Fruit fly (Drosophila melanogaster) whole organism, adult: ENCODE data around the gene CG6356.

Experiments used
- CG11617 ChIP-seq: fragments of 200-800 bp; sonication (Bioruptor generic); optimal IDR thresholded peaks from 2 replicates; lab custom pipeline; 2017; ENCODE audit warnings: mild to moderate bottlenecking, missing biosample characterization, missing genetic modification reagents, missing genetic modification characterization
- CG12768 ChIP-seq: fragments of 200-800 bp; sonication (Bioruptor generic); optimal IDR thresholded peaks from 2 replicates; lab custom pipeline; 2017; ENCODE audit warnings: missing biosample characterization, missing genetic modification characterization, mild to moderate bottlenecking, moderate library complexity, missing genetic modification reagents
- CG14711 ChIP-seq: fragments of 200-800 bp; sonication (Bioruptor generic); optimal IDR thresholded peaks from 2 replicates; lab custom pipeline; 2018; ENCODE audit warnings: missing biosample characterization, mild to moderate bottlenecking, missing genetic modification characterization, moderate library complexity
- CG1620 ChIP-seq: fragments of 200-800 bp; sonication (Bioruptor generic); optimal IDR thresholded peaks from 2 replicates; lab custom pipeline; 2016; ENCODE audit warnings: missing biosample characterization, missing genetic modification characterization
- CG33017 ChIP-seq: fragments of 200-800 bp; sonication (Bioruptor generic); optimal IDR thresholded peaks from 2 replicates; lab custom pipeline; 2018; ENCODE audit warnings: missing biosample characterization, mild to moderate bottlenecking, missing genetic modification characterization, moderate library complexity
- CG5204 ChIP-seq: fragments of 200-800 bp; sonication (Bioruptor generic); optimal IDR thresholded peaks from 2 replicates; lab custom pipeline; 2016; ENCODE audit warnings: missing biosample characterization, missing genetic modification characterization
- CG7045 ChIP-seq: fragments of 200-800 bp; sonication (Bioruptor generic); optimal IDR thresholded peaks from 2 replicates; lab custom pipeline; 2017; ENCODE audit warnings: missing biosample characterization, mild to moderate bottlenecking, missing genetic modification characterization
- CG7101 ChIP-seq: fragments of 200-800 bp; sonication (Bioruptor generic); optimal IDR thresholded peaks from 2 replicates; lab custom pipeline; 2018; ENCODE audit warnings: missing biosample characterization, mild to moderate bottlenecking, missing genetic modification characterization, moderate library complexity
- Clk ChIP-seq: fragments of 200-800 bp; sonication (Bioruptor generic); optimal IDR thresholded peaks from 2 replicates; lab custom pipeline; 2017; ENCODE audit warnings: missing biosample characterization, missing genetic modification characterization
- Crg-1 ChIP-seq: fragments of 200-800 bp; sonication (Bioruptor generic); optimal IDR thresholded peaks from 2 replicates; lab custom pipeline; 2016; ENCODE audit warnings: missing biosample characterization, missing genetic modification characterization
- Hr96 ChIP-seq: fragments of 200-800 bp; sonication (Bioruptor generic); optimal IDR thresholded peaks from 2 replicates; lab custom pipeline; 2016; ENCODE audit warnings: missing biosample characterization, missing genetic modification characterization
- Mnt ChIP-seq: fragments of 200-800 bp; sonication (Bioruptor generic); optimal IDR thresholded peaks from 2 replicates; lab custom pipeline; 2016; ENCODE audit warnings: missing biosample characterization, mild to moderate bottlenecking, missing genetic modification characterization
- bab1 ChIP-seq: fragments of 200-800 bp; sonication (Bioruptor generic); optimal IDR thresholded peaks from 3 replicates; lab custom pipeline; 2019; ENCODE audit warnings: missing biosample characterization, mild to moderate bottlenecking, missing genetic modification characterization, moderate library complexity
- cic ChIP-seq: fragments of 200-800 bp; sonication (Bioruptor generic); optimal IDR thresholded peaks from 2 replicates; lab custom pipeline; 2017; ENCODE audit warnings: missing biosample characterization, mild to moderate bottlenecking, missing genetic modification characterization, moderate library complexity
- cnc ChIP-seq, 2 experiments: fragments of >200 bp; optimal IDR thresholded peaks; 2 replicates each; lab custom pipeline; 2017
- kay ChIP-seq: fragments of 200-800 bp; sonication (Bioruptor generic); peaks from one replicate; lab custom pipeline; 2016; ENCODE audit warnings: missing biosample characterization, missing genetic modification characterization, borderline replicate concordance
- ovo ChIP-seq: fragments of 200-800 bp; sonication (Bioruptor generic); optimal IDR thresholded peaks from 2 replicates; lab custom pipeline; 2016; ENCODE audit warnings: missing biosample characterization, missing genetic modification characterization
- pad ChIP-seq: fragments of 200-800 bp; sonication (Bioruptor generic); optimal IDR thresholded peaks from 3 replicates; lab custom pipeline; 2017; ENCODE audit warnings: missing biosample characterization, missing genetic modification characterization, mild to moderate bottlenecking, moderate library complexity, missing genetic modification reagents
- tj ChIP-seq: fragments of 200-800 bp; sonication (Bioruptor generic); optimal IDR thresholded peaks from 3 replicates; lab custom pipeline; 2017; ENCODE audit warnings: missing biosample characterization, mild to moderate bottlenecking, missing genetic modification characterization, moderate library complexity
- toe ChIP-seq: fragments of 200-800 bp; sonication (Bioruptor generic); optimal IDR thresholded peaks from 2 replicates; lab custom pipeline; 2016; ENCODE audit warnings: missing biosample characterization, missing genetic modification characterization

Gene CG6356

dm6 chr3R:24289768-24290349, 6.1 kb downstream of the CG6356 start, which contains the start of the genes CG34290 and Uck:
Gene CG34290 (minus strand): TSS chr3R:24289818.
Gene Uck (plus strand): TSS chr3R:24290172.
- TF ChIP-seq cic (GFP tag; lab: Kevin White, UChicago) (peak; percentile 37), CG14711 (tag; lab: Kevin White, UChicago) (peak; percentile 70), cnc (optimal IDR thresholded peaks at IDR 0.05; lab: Kevin White, UChicago) (no peak), CG7101 (tag; lab: Kevin White, UChicago) (peak; percentile 69), CG7045 (peak; percentile 69), Mnt (peak; percentile 47), toe (GFP tag; lab: Kevin White, UChicago) (no peak), CG1620 (GFP tag; lab: Kevin White, UChicago) (peak; percentile 50), CG11617 (peak; percentile 70), kay (GFP tag; lab: Kevin White, UChicago) (no peak), bab1 (GFP tag; lab: Kevin White, UChicago) (peak; percentile 87), tj (GFP tag; lab: Kevin White, UChicago) (peak; percentile 10), pad (GFP tag; lab: Kevin White, UChicago) (peak; percentile 61), CG33017 (tag; lab: Kevin White, UChicago) (peak; percentile 43), ovo (GFP tag; lab: Kevin White, UChicago) (peak; percentile 57), CG5204 (GFP tag; lab: Kevin White, UChicago) (no peak), CG12768 (peak; percentile 76), Crg-1 (GFP tag; lab: Kevin White, UChicago) (peak; percentile 72), Hr96 (GFP tag; lab: Kevin White, UChicago) (peak; percentile 52), Clk (GFP tag; lab: Kevin White, UChicago) (peak; percentile 12)

DNA sequence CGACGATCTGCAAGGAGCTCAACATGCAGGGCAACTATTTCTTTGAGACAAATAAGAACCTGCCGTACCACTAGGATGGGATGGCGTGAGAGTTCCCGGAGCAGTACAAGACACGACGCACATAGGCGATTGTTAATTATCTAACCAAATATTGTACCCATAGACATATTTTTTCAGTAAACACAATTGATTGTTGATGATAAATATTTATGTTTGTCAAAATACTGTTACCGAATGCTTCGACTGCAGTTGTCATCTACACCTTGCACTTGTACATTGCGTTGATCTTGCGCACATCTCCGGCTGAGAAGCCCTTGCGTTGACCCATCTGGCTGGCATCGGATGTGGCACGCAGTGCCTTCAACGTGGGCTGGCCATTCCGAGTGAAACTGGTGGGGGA, 9.4 kb downstream of the CG6356 start:
- TF ChIP-seq ovo (GFP tag; lab: Kevin White, UChicago): no peak

DNA sequence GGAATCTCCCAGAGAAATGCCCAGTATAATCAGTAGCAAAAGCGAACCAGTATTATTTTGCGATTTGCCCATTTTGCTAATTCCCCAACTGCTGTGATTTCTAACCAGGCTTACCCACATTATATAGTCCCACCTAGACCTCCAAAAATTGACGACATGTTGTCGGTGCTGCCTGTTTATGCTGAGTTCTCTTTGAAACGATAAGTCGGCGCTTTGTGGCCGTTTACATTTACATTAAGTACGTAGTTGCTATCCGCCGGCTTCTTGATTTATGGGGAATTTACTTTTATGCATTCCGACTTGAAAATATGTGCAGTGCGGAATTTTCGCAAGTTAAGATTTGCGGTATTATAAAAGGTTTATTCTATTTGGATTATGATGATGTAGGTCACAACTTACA, 10.5 kb downstream of the CG6356 start, which contains the start of gene CG5715:
CG5715 (minus strand) TSS at position 101 of the 400 bp plus-strand sequence.
- TF ChIP-seq toe (GFP tag; lab: Kevin White, UChicago): no peak
- TF ChIP-seq bab1 (GFP tag; lab: Kevin White, UChicago): no peak
- TF ChIP-seq CG1620 (GFP tag; lab: Kevin White, UChicago): no peak
- TF ChIP-seq Mnt: no peak
- no peak for TF ChIP-seq CG11617
- no peak for TF ChIP-seq CG7101 (tag; lab: Kevin White, UChicago)
- no peak for TF ChIP-seq CG5204 (GFP tag; lab: Kevin White, UChicago)
- TF ChIP-seq CG12768: no peak
- TF ChIP-seq CG7045: no peak
- no peak for TF ChIP-seq ovo (GFP tag; lab: Kevin White, UChicago)
- no peak for TF ChIP-seq Hr96 (GFP tag; lab: Kevin White, UChicago)
- TF ChIP-seq kay (GFP tag; lab: Kevin White, UChicago): no peak
- TF ChIP-seq cic (GFP tag; lab: Kevin White, UChicago): no peak
- no peak for TF ChIP-seq Crg-1 (GFP tag; lab: Kevin White, UChicago)
- TF ChIP-seq CG14711 (tag; lab: Kevin White, UChicago): no peak

dm6 chr3R:24294784-24295555, 11.2 kb downstream of the CG6356 start, which contains the start of gene crb:
Gene crb (plus strand): TSS chr3R:24295078.
- TF ChIP-seq CG7045 (no peak), CG5204 (GFP tag; lab: Kevin White, UChicago) (no peak), CG12768 (no peak), Crg-1 (GFP tag; lab: Kevin White, UChicago) (peak; percentile 55), CG1620 (GFP tag; lab: Kevin White, UChicago) (peak; percentile 71), toe (GFP tag; lab: Kevin White, UChicago) (peak; percentile 41), kay (GFP tag; lab: Kevin White, UChicago) (no peak), tj (GFP tag; lab: Kevin White, UChicago) (no peak), cic (GFP tag; lab: Kevin White, UChicago) (peak; percentile 62), cnc (optimal IDR thresholded peaks at IDR 0.05; lab: Kevin White, UChicago) (no peak), ovo (GFP tag; lab: Kevin White, UChicago) (peak; percentile 63), CG33017 (tag; lab: Kevin White, UChicago) (peak; percentile 24), CG7101 (tag; lab: Kevin White, UChicago) (peak; percentile 57), Clk (GFP tag; lab: Kevin White, UChicago) (no peak), Mnt (peak; percentile 66), Hr96 (GFP tag; lab: Kevin White, UChicago) (peak; percentile 56), CG11617 (peak; percentile 16), bab1 (GFP tag; lab: Kevin White, UChicago) (peak; percentile 75), CG14711 (tag; lab: Kevin White, UChicago) (peak; percentile 4), pad (GFP tag; lab: Kevin White, UChicago) (peak; percentile 34)

dm6 chr3R:24295556-24296465, 12.1 kb downstream of the CG6356 start:
- peak; percentile 24 for TF ChIP-seq ovo (GFP tag; lab: Kevin White, UChicago)
- TF ChIP-seq CG12768: peak; percentile 50
- peak; percentile 80 for TF ChIP-seq Crg-1 (GFP tag; lab: Kevin White, UChicago)
- TF ChIP-seq toe (GFP tag; lab: Kevin White, UChicago): peak; percentile 12
- no peak for TF ChIP-seq cnc (optimal IDR thresholded peaks at IDR 0.05; lab: Kevin White, UChicago)
- TF ChIP-seq kay (GFP tag; lab: Kevin White, UChicago): peak; percentile 90
- peak; percentile 93 for TF ChIP-seq tj (GFP tag; lab: Kevin White, UChicago)
- peak; percentile 87 for TF ChIP-seq CG1620 (GFP tag; lab: Kevin White, UChicago)
- peak; percentile 9 for TF ChIP-seq pad (GFP tag; lab: Kevin White, UChicago)
- peak; percentile 43 for TF ChIP-seq CG7045
- no peak for TF ChIP-seq Clk (GFP tag; lab: Kevin White, UChicago)
- peak; percentile 85 for TF ChIP-seq CG33017 (tag; lab: Kevin White, UChicago)
- TF ChIP-seq CG7101 (tag; lab: Kevin White, UChicago): peak; percentile 92
- peak; percentile 85 for TF ChIP-seq CG14711 (tag; lab: Kevin White, UChicago)
- TF ChIP-seq CG5204 (GFP tag; lab: Kevin White, UChicago): peak; percentile 5
- TF ChIP-seq Mnt: peak; percentile 50
- TF ChIP-seq CG11617: peak; percentile 57
- peak; percentile 66 for TF ChIP-seq Hr96 (GFP tag; lab: Kevin White, UChicago)
- peak; percentile 95 for TF ChIP-seq bab1 (GFP tag; lab: Kevin White, UChicago)
- no peak for TF ChIP-seq cic (GFP tag; lab: Kevin White, UChicago)
